Fruit fly (Drosophila melanogaster) whole organism, embryonic: Measurements from ENCODE around the gene CG9673.

Experiments
- CG10267 ChIP-seq: fragments of 200-800 bp; sonication (Bioruptor generic); optimal IDR thresholded peaks from 2 replicates; lab custom pipeline; 2018; ENCODE audit warnings: missing biosample characterization, mild to moderate bottlenecking, missing genetic modification characterization, moderate library complexity
- CG10543 ChIP-seq: fragments of 200-800 bp; sonication (Bioruptor generic); optimal IDR thresholded peaks from 3 replicates; lab custom pipeline; 2017; ENCODE audit warnings: missing biosample characterization, mild to moderate bottlenecking, missing genetic modification characterization, moderate library complexity
- CG10979 ChIP-seq: fragments of 200-800 bp; sonication (Bioruptor generic); optimal IDR thresholded peaks from 2 replicates; lab custom pipeline; 2018; ENCODE audit warnings: missing biosample characterization, mild to moderate bottlenecking, missing genetic modification characterization, moderate library complexity
- CG11085 ChIP-seq: fragments of 200-800 bp; sonication (Bioruptor generic); IDR thresholded peaks from 2 replicates; pipeline ENCODE4 v1.3.6; 2022; ENCODE audit warnings: missing biosample characterization, missing genetic modification characterization
- CG11093 ChIP-seq: fragments of 200-800 bp; sonication (Bioruptor generic); IDR thresholded peaks from 3 replicates; pipeline ENCODE4 v1.3.6; 2022; ENCODE audit warnings: missing biosample characterization, missing genetic modification characterization
- CG12155 ChIP-seq: fragments of 200-800 bp; sonication (Bioruptor generic); optimal IDR thresholded peaks from 3 replicates; lab custom pipeline; 2016; ENCODE audit warnings: missing biosample characterization, missing genetic modification characterization
- CG12769 ChIP-seq: fragments of 200-800 bp; sonication (Bioruptor generic); optimal IDR thresholded peaks from 2 replicates; lab custom pipeline; 2019; ENCODE audit warnings: missing biosample characterization, mild to moderate bottlenecking, missing genetic modification characterization, moderate library complexity
- CG13123 ChIP-seq: fragments of 200-800 bp; sonication (Bioruptor generic); optimal IDR thresholded peaks from 2 replicates; lab custom pipeline; 2016; ENCODE audit warnings: missing biosample characterization, missing genetic modification characterization
- CG1602 ChIP-seq: fragments of 200-800 bp; sonication (Bioruptor generic); optimal IDR thresholded peaks from 3 replicates; lab custom pipeline; 2016; ENCODE audit warnings: missing biosample characterization, missing genetic modification characterization
- CG17912 ChIP-seq: fragments of 200-800 bp; sonication (Bioruptor generic); optimal IDR thresholded peaks from 2 replicates; lab custom pipeline; 2018; ENCODE audit warnings: missing biosample characterization, mild to moderate bottlenecking, missing genetic modification characterization
- CG2875 ChIP-seq: fragments of 200-800 bp; sonication (Bioruptor generic); optimal IDR thresholded peaks from 2 replicates; lab custom pipeline; 2017; ENCODE audit warnings: missing biosample characterization, mild to moderate bottlenecking, missing genetic modification characterization, missing genetic modification reagents
- CG31224 ChIP-seq: fragments of 200-800 bp; sonication (Bioruptor generic); IDR thresholded peaks from 2 replicates; pipeline ENCODE4 v1.3.6; 2022; ENCODE audit warnings: missing biosample characterization, missing genetic modification characterization
- CG3163 ChIP-seq: fragments of 200-800 bp; sonication (Bioruptor generic); optimal IDR thresholded peaks from 3 replicates; lab custom pipeline; 2016; ENCODE audit warnings: missing biosample characterization, missing genetic modification characterization
- CG4854 ChIP-seq: fragments of 200-800 bp; sonication (Bioruptor generic); optimal IDR thresholded peaks from 2 replicates; lab custom pipeline; 2016; ENCODE audit warnings: missing biosample characterization, missing genetic modification characterization, inconsistent platforms
- CG6175 ChIP-seq: fragments of 200-800 bp; sonication (Bioruptor generic); IDR thresholded peaks from 3 replicates; pipeline ENCODE4 v1.3.6; 2022; ENCODE audit warnings: missing biosample characterization, missing genetic modification characterization
- CG8359 ChIP-seq: fragments of 200-800 bp; sonication (Bioruptor generic); optimal IDR thresholded peaks from 2 replicates; lab custom pipeline; 2017; ENCODE audit warnings: missing biosample characterization, mild to moderate bottlenecking, missing genetic modification characterization, borderline replicate concordance
- CG9727 ChIP-seq: fragments of 200-800 bp; sonication (Bioruptor generic); optimal IDR thresholded peaks from 3 replicates; lab custom pipeline; 2017; ENCODE audit warnings: missing biosample characterization, mild to moderate bottlenecking, missing genetic modification characterization
- CHES-1-like ChIP-seq: fragments of 200-800 bp; sonication (Bioruptor generic); optimal IDR thresholded peaks from 2 replicates; lab custom pipeline; 2016; ENCODE audit warnings: missing biosample characterization, missing genetic modification characterization
- Chrac-16 ChIP-seq: fragments of 200-800 bp; sonication (Bioruptor generic); optimal IDR thresholded peaks from 3 replicates; lab custom pipeline; 2016; ENCODE audit warnings: missing biosample characterization, missing genetic modification characterization
- CrebB ChIP-seq: fragments of 200-800 bp; sonication (Bioruptor generic); optimal IDR thresholded peaks from 3 replicates; lab custom pipeline; 2018; ENCODE audit warnings: missing biosample characterization, mild to moderate bottlenecking, missing genetic modification characterization
- Dref ChIP-seq: fragments of 200-800 bp; sonication (Bioruptor generic); IDR thresholded peaks from 2 replicates; pipeline ENCODE4 v1.3.6; 2022; ENCODE audit warnings: missing biosample characterization, missing genetic modification characterization
- H2.0 ChIP-seq: fragments of 200-800 bp; sonication (Bioruptor generic); IDR thresholded peaks from 2 replicates; pipeline ENCODE4 v1.3.6; 2022; ENCODE audit warnings: missing biosample characterization, missing genetic modification characterization
- HmgD ChIP-seq: fragments of 200-800 bp; sonication (Bioruptor generic); optimal IDR thresholded peaks from 3 replicates; lab custom pipeline; 2016; ENCODE audit warnings: missing biosample characterization, missing genetic modification characterization
- Mrtf ChIP-seq: fragments of 200-800 bp; sonication (Bioruptor generic); IDR thresholded peaks from 3 replicates; pipeline ENCODE4 v1.3.6; 2022; ENCODE audit warnings: missing biosample characterization, missing genetic modification characterization
- Optix ChIP-seq: fragments of 200-800 bp; sonication (Bioruptor generic); IDR thresholded peaks from 3 replicates; pipeline ENCODE4 v1.3.6; 2022; ENCODE audit warnings: missing biosample characterization, missing genetic modification characterization
- Pdp1 ChIP-seq, 2 experiments: fragments of 200-800 bp; sonication (Bioruptor generic); optimal IDR thresholded peaks; 3 replicates each; lab custom pipeline; 2016; ENCODE audit warnings: missing biosample characterization in 2 of 2, missing genetic modification characterization in 2 of 2, mild to moderate bottlenecking in 1 of 2, moderate library complexity in 1 of 2
- Usf ChIP-seq: fragments of 200-800 bp; sonication (Bioruptor generic); optimal IDR thresholded peaks from 2 replicates; lab custom pipeline; 2017; ENCODE audit warnings: missing genotype, missing biosample characterization, missing genetic modification characterization
- ac ChIP-seq: fragments of 200-800 bp; sonication (Bioruptor generic); optimal IDR thresholded peaks from 3 replicates; lab custom pipeline; 2017; ENCODE audit warnings: missing biosample characterization, mild to moderate bottlenecking, missing genetic modification characterization
- br ChIP-seq: fragments of >200 bp; optimal IDR thresholded peaks from 2 replicates; lab custom pipeline; 2017
- corto ChIP-seq: fragments of 200-800 bp; sonication (Bioruptor generic); optimal IDR thresholded peaks from 2 replicates; lab custom pipeline; 2016; ENCODE audit warnings: missing biosample characterization, mild to moderate bottlenecking, missing genetic modification characterization, moderate library complexity
- crc ChIP-seq: fragments of 200-800 bp; sonication (Bioruptor generic); optimal IDR thresholded peaks from 2 replicates; lab custom pipeline; 2016; ENCODE audit warnings: missing biosample characterization, missing genetic modification characterization
- da ChIP-seq: fragments of 200-800 bp; sonication (Bioruptor generic); optimal IDR thresholded peaks from 2 replicates; lab custom pipeline; 2016; ENCODE audit warnings: missing biosample characterization, missing genetic modification characterization
- dmrt11E ChIP-seq: fragments of 200-800 bp; sonication (Bioruptor generic); optimal IDR thresholded peaks from 3 replicates; lab custom pipeline; 2018; ENCODE audit warnings: missing biosample characterization, mild to moderate bottlenecking, missing genetic modification characterization, moderate library complexity
- dmrt99B ChIP-seq: fragments of 200-800 bp; sonication (Bioruptor generic); optimal IDR thresholded peaks from 2 replicates; lab custom pipeline; 2018; ENCODE audit warnings: missing biosample characterization, mild to moderate bottlenecking, missing genetic modification characterization, moderate library complexity
- esg ChIP-seq: fragments of 200-800 bp; sonication (Bioruptor generic); conservative IDR thresholded peaks from 2 replicates; pipeline ENCODE4 v1.3.6; 2022; ENCODE audit warnings: missing biosample characterization, missing genetic modification characterization
- gfzf ChIP-seq: fragments of 200-800 bp; sonication (Bioruptor generic); optimal IDR thresholded peaks from 2 replicates; lab custom pipeline; 2016; ENCODE audit warnings: missing biosample characterization, mild to moderate bottlenecking, missing genetic modification characterization, moderate library complexity
- grn ChIP-seq: fragments of 200-800 bp; sonication (Bioruptor generic); optimal IDR thresholded peaks from 3 replicates; lab custom pipeline; 2017; ENCODE audit warnings: missing biosample characterization, missing genetic modification characterization
- ind ChIP-seq: fragments of 200-800 bp; sonication (Bioruptor generic); optimal IDR thresholded peaks from 3 replicates; lab custom pipeline; 2016; ENCODE audit warnings: missing biosample characterization, missing genetic modification characterization
- jing ChIP-seq: fragments of 200-800 bp; sonication (Bioruptor generic); optimal IDR thresholded peaks from 2 replicates; lab custom pipeline; 2018; ENCODE audit warnings: missing biosample characterization, mild to moderate bottlenecking, missing genetic modification characterization
- mirr ChIP-seq: fragments of 200-800 bp; sonication (Bioruptor generic); optimal IDR thresholded peaks from 3 replicates; lab custom pipeline; 2018; ENCODE audit warnings: missing biosample characterization, mild to moderate bottlenecking, missing genetic modification characterization
- nerfin-2 ChIP-seq: fragments of 200-800 bp; sonication (Bioruptor generic); IDR thresholded peaks from 2 replicates; pipeline ENCODE4 v1.3.6; 2022; ENCODE audit warnings: missing biosample characterization, missing genetic modification characterization; ENCODE audit not compliant: partially characterized antibody
- pb ChIP-seq: fragments of 200-800 bp; sonication (Bioruptor generic); optimal IDR thresholded peaks from 3 replicates; lab custom pipeline; 2016; ENCODE audit warnings: missing biosample characterization, missing genetic modification characterization
- pzg ChIP-seq: fragments of 200-800 bp; sonication (Bioruptor generic); optimal IDR thresholded peaks from 3 replicates; lab custom pipeline; 2018; ENCODE audit warnings: missing biosample characterization, mild to moderate bottlenecking, missing genetic modification characterization, moderate library complexity
- sens ChIP-seq: fragments of 200-800 bp; sonication (Bioruptor generic); peaks from one replicate; lab custom pipeline; 2016; ENCODE audit warnings: missing biosample characterization, missing genetic modification characterization
- sens-2 ChIP-seq: fragments of 200-800 bp; sonication (Bioruptor generic); IDR thresholded peaks from 2 replicates; pipeline ENCODE4 v1.3.6; 2022; ENCODE audit warnings: missing biosample characterization, missing genetic modification characterization
- toy ChIP-seq: fragments of 200-800 bp; sonication (Bioruptor generic); IDR thresholded peaks from 2 replicates; pipeline ENCODE4 v1.3.6; 2022; ENCODE audit warnings: missing biosample characterization, missing genetic modification characterization
- trem ChIP-seq: fragments of 200-800 bp; optimal IDR thresholded peaks from 3 replicates; lab custom pipeline; 2019; ENCODE audit warnings: missing biosample characterization, mild to moderate bottlenecking, missing genetic modification characterization, moderate library complexity
- trh ChIP-seq: fragments of 200-800 bp; sonication (Bioruptor generic); optimal IDR thresholded peaks from 2 replicates; lab custom pipeline; 2016; ENCODE audit warnings: missing biosample characterization, missing genetic modification characterization
- ttk ChIP-seq: fragments of 200-800 bp; sonication (Bioruptor generic); IDR thresholded peaks from 2 replicates; pipeline ENCODE4 v2.1.2; 2022; ENCODE audit warnings: missing biosample characterization, missing genetic modification characterization
- vfl ChIP-seq: fragments of 200-800 bp; sonication (Bioruptor generic); optimal IDR thresholded peaks from 2 replicates; lab custom pipeline; 2016; ENCODE audit warnings: missing biosample characterization, missing genetic modification characterization
- vvl ChIP-seq: fragments of 200-800 bp; sonication (Bioruptor generic); IDR thresholded peaks from 2 replicates; pipeline ENCODE4 v1.3.6; 2022; ENCODE audit warnings: missing biosample characterization, missing genetic modification characterization

Gene CG9673

dm6 chrX:16751579-16752156, 48.0 kb upstream of the CG9673 start, which contains the start of gene goe (continued):
- peak; percentile 81 for TF ChIP-seq CG13123 (GFP tag; lab: Kevin White, UChicago)
- TF ChIP-seq corto (GFP tag; lab: Kevin White, UChicago) = peak; percentile 41
- peak; percentile 70 for TF ChIP-seq sens-2 (GFP tag; lab: Robert Waterston, UW)
- TF ChIP-seq vfl (GFP tag; lab: Kevin White, UChicago) = peak; percentile 87
- TF ChIP-seq HmgD (GFP tag; lab: Kevin White, UChicago) = peak; percentile 91
- peak; percentile 67 for TF ChIP-seq Usf (GFP tag; lab: Kevin White, UChicago)
- TF ChIP-seq H2.0 (GFP tag; lab: Robert Waterston, UW) = peak; percentile 78
- TF ChIP-seq gfzf (GFP tag; lab: Kevin White, UChicago) = peak; percentile 65
- peak; percentile 74 to 83 for TF ChIP-seq Pdp1 (GFP tag; optimal IDR thresholded peaks at IDR 0.05; lab: Kevin White, UChicago)
- TF ChIP-seq CG10979 = peak; percentile 30
- TF ChIP-seq CG12155 (GFP tag; lab: Kevin White, UChicago) = peak; percentile 79
- TF ChIP-seq CG9727 (GFP tag; lab: Kevin White, UChicago) = peak; percentile 84
- TF ChIP-seq ttk (GFP tag; lab: Robert Waterston, UW) = peak; percentile 74
- TF ChIP-seq pzg (GFP tag; lab: Kevin White, UChicago) = peak; percentile 80
- peak; percentile 96 for TF ChIP-seq trem (tag; lab: Kevin White, UChicago)
- TF ChIP-seq dmrt99B (tag; lab: Kevin White, UChicago) = peak; percentile 24
- peak; percentile 83 for TF ChIP-seq CrebB (tag; lab: Kevin White, UChicago)
- peak; percentile 65 for TF ChIP-seq pb
- TF ChIP-seq Mrtf (GFP tag; lab: Robert Waterston, UW) = peak; percentile 74
- TF ChIP-seq CG1602 (GFP tag; lab: Kevin White, UChicago) = peak; percentile 70
- no peak for TF ChIP-seq br (lab: Kevin White, UChicago)
- peak; percentile 72 for TF ChIP-seq trh (GFP tag; lab: Kevin White, UChicago)
- peak; percentile 91 for TF ChIP-seq CG17912 (GFP tag; lab: Kevin White, UChicago)
- TF ChIP-seq CG4854 (GFP tag; lab: Kevin White, UChicago) = peak; percentile 45
- TF ChIP-seq Optix (GFP tag; lab: Robert Waterston, UW) = peak; percentile 73; the same call in 2 of the 3 replicates
- TF ChIP-seq vvl (GFP tag; lab: Robert Waterston, UW) = peak; percentile 89
- peak; percentile 59 for TF ChIP-seq crc
- TF ChIP-seq nerfin-2 (GFP tag; lab: Robert Waterston, UW) = peak; percentile 64
- TF ChIP-seq esg (GFP tag; lab: Robert Waterston, UW) = peak; percentile 24; the same call in 1 of the 2 replicates
- TF ChIP-seq CG10267 (tag; lab: Kevin White, UChicago) = peak; percentile 62
- TF ChIP-seq grn (GFP tag; lab: Kevin White, UChicago) = peak; percentile 64
- TF ChIP-seq CG6175 (GFP tag; lab: Robert Waterston, UW) = peak; percentile 79
- TF ChIP-seq CG2875 (GFP tag; lab: Kevin White, UChicago) = peak; percentile 76
- TF ChIP-seq Dref (GFP tag; lab: Robert Waterston, UW) = peak; percentile 65
- TF ChIP-seq mirr = peak; percentile 70
- TF ChIP-seq dmrt11E = peak; percentile 68
- peak; percentile 81 for TF ChIP-seq CG12769 (tag; lab: Kevin White, UChicago)
- peak; percentile 51; the same call in 1 of the 2 replicates for TF ChIP-seq toy (GFP tag; lab: Robert Waterston, UW)
- TF ChIP-seq CG10543 (GFP tag; lab: Kevin White, UChicago) = peak; percentile 89
- TF ChIP-seq sens (GFP tag; lab: Kevin White, UChicago) = peak; percentile 97
- TF ChIP-seq Chrac-16 (GFP tag; lab: Kevin White, UChicago) = peak; percentile 76
- no peak for TF ChIP-seq CG8359
- TF ChIP-seq ind (GFP tag; lab: Kevin White, UChicago) = peak; percentile 59
- TF ChIP-seq jing = peak; percentile 2
- peak; percentile 49; the same call in 2 of the 3 replicates for TF ChIP-seq CG11093
- TF ChIP-seq da (GFP tag; lab: Kevin White, UChicago) = peak; percentile 75
- TF ChIP-seq ac = peak; percentile 36
- peak; percentile 91 for TF ChIP-seq CHES-1-like
- peak; percentile 75 for TF ChIP-seq CG3163 (GFP tag; lab: Kevin White, UChicago)
- TF ChIP-seq CG11085 (GFP tag; lab: Robert Waterston, UW) = peak; percentile 86
- TF ChIP-seq CG31224 (GFP tag; lab: Robert Waterston, UW) = peak; percentile 69
